Fruit fly (Drosophila melanogaster): ENCODE results near the gene lost.

Gene lost

dm6 chr3R:4401977-4402589 lies 793 bp upstream of the lost start, which contains the start of gene CG9853 (continued):
- TF ChIP-seq gt (GFP tag; IDR thresholded peaks at IDR 0.05) (no peak), bbx (GFP tag; IDR thresholded peaks at IDR 0.05; ENCODE audit: partially characterized antibody) (peak; percentile 51; the same call in 1 of the 2 replicates), nerfin-2 (GFP tag; IDR thresholded peaks at IDR 0.05; ENCODE audit: partially characterized antibody) (peak; percentile 57; the same call in 1 of the 2 replicates), CG10274 (GFP tag; optimal IDR thresholded peaks at IDR 0.05) (no peak), p53 (GFP tag; optimal IDR thresholded peaks at IDR 0.05) (no peak), CG8290 (GFP tag; optimal IDR thresholded peaks at IDR 0.05) (no peak), CG8290 (tag; optimal IDR thresholded peaks at IDR 0.05) (no peak), Camta (GFP tag; optimal IDR thresholded peaks at IDR 0.05) (no peak), HLH4C (GFP tag; IDR thresholded peaks at IDR 0.05; ENCODE audit: partially characterized antibody) (peak; percentile 11), Taf1 (GFP tag; IDR thresholded peaks at IDR 0.05) (no peak), CG7839 (tag; optimal IDR thresholded peaks at IDR 0.05) (no peak), CG3281 (GFP tag; optimal IDR thresholded peaks at IDR 0.05) (no peak), CG11695 (GFP tag; IDR thresholded peaks at IDR 0.05) (no peak), mld (GFP tag; IDR thresholded peaks at IDR 0.05; ENCODE audit: partially characterized antibody) (peak; percentile 70; the same call in 1 of the 3 replicates), CG7963 (GFP tag; IDR thresholded peaks at IDR 0.05; ENCODE audit: partially characterized antibody) (peak; percentile 70), D19B (GFP tag; optimal IDR thresholded peaks at IDR 0.05) (peak; percentile 43), CG13624 (GFP tag; optimal IDR thresholded peaks at IDR 0.05) (no peak), Bgb (GFP tag; IDR thresholded peaks at IDR 0.05; ENCODE audit: partially characterized antibody) (peak; percentile 36; the same call in 1 of the 2 replicates), nau (GFP tag; optimal IDR thresholded peaks at IDR 0.05) (no peak), HLH3B (GFP tag; IDR thresholded peaks at IDR 0.05) (no peak), hb (GFP tag; IDR thresholded peaks at IDR 0.05; ENCODE audit: partially characterized antibody) (0 out of 3 replicates have a peak, but pooled peaks have one; percentile 6), Opbp (GFP tag; IDR thresholded peaks at IDR 0.05; ENCODE audit: partially characterized antibody) (peak; percentile 37; the same call in 2 of the 3 replicates)

- no peak for TF ChIP-seq CG8765 (GFP tag; IDR thresholded peaks at IDR 0.05)
- no peak for TF ChIP-seq CG9609 (GFP tag; optimal IDR thresholded peaks at IDR 0.05)
- no peak for TF ChIP-seq CG16813 (GFP tag; IDR thresholded peaks at IDR 0.05; ENCODE audit: partially characterized antibody)
- TF ChIP-seq kah (GFP tag; optimal IDR thresholded peaks at IDR 0.05) = no peak
- TF ChIP-seq Bgb (GFP tag; IDR thresholded peaks at IDR 0.05; ENCODE audit: partially characterized antibody) = no peak
- TF ChIP-seq CG1529 (GFP tag; optimal IDR thresholded peaks at IDR 0.05) = no peak
- no peak for TF ChIP-seq CG14050 (GFP tag; IDR thresholded peaks at IDR 0.05)
- no peak for TF ChIP-seq CG12659 (GFP tag; optimal IDR thresholded peaks at IDR 0.05)
- TF ChIP-seq inv (GFP tag; IDR thresholded peaks at IDR 0.05; ENCODE audit: partially characterized antibody) = no peak
- no peak for TF ChIP-seq Mrtf (GFP tag; IDR thresholded peaks at IDR 0.05)
- TF ChIP-seq hkb (optimal IDR thresholded peaks at IDR 0.05) = no peak
- TF ChIP-seq hkb (GFP tag; IDR thresholded peaks at IDR 0.05) = no peak
- no peak for TF ChIP-seq Mes4 (GFP tag; optimal IDR thresholded peaks at IDR 0.05)
- no peak for TF ChIP-seq CG12071 (GFP tag; optimal IDR thresholded peaks at IDR 0.05)
- no peak for TF ChIP-seq H15 (GFP tag; IDR thresholded peaks at IDR 0.05)
- no peak for TF ChIP-seq Drgx (GFP tag; IDR thresholded peaks at IDR 0.05)
- TF ChIP-seq Dbx (GFP tag; IDR thresholded peaks at IDR 0.05) = no peak
- 0 out of 2 replicates have a peak, but pooled peaks have one; percentile 17 for TF ChIP-seq MBD-R2 (GFP tag; IDR thresholded peaks at IDR 0.05)
- no peak for TF ChIP-seq CG17186 (GFP tag; optimal IDR thresholded peaks at IDR 0.05)
- TF ChIP-seq Six4 (GFP tag; optimal IDR thresholded peaks at IDR 0.05) = no peak
- peak; percentile 7 for TF ChIP-seq HHEX (GFP tag; optimal IDR thresholded peaks at IDR 0.05)
- TF ChIP-seq CG8290 (GFP tag; optimal IDR thresholded peaks at IDR 0.05) = peak; percentile 23
- TF ChIP-seq CG8290 (tag; optimal IDR thresholded peaks at IDR 0.05) = no peak
- TF ChIP-seq prd (optimal IDR thresholded peaks at IDR 0.05) = no peak
- TF ChIP-seq prd (GFP tag; IDR thresholded peaks at IDR 0.05) = 0 out of 3 replicates have a peak, but pooled peaks have one; percentile 7
- TF ChIP-seq btn (GFP tag; optimal IDR thresholded peaks at IDR 0.05) = no peak
- TF ChIP-seq CG2199 (GFP tag; IDR thresholded peaks at IDR 0.05) = 0 out of 3 replicates have a peak, but pooled peaks have one; percentile 58
- TF ChIP-seq jing (GFP tag; optimal IDR thresholded peaks at IDR 0.05) = no peak
- no peak for TF ChIP-seq ac (GFP tag; optimal IDR thresholded peaks at IDR 0.05)
Measured at dm6 chr3R:4403706-4404392, 973 bp downstream of the lost start.

Measured in whole organism, embryonic.